Worm (Caenorhabditis elegans) whole organism, L1 larva: ENCODE results near the gene btbd-10.

ENCODE experiments used
- aha-1 ChIP-seq: fragments of 150-350 bp; optimal IDR thresholded peaks from 2 replicates; lab custom pipeline; 2014; ENCODE audit warnings: missing biosample characterization, missing genetic modification characterization
- alr-1 ChIP-seq: fragments of 200-800 bp; sonication (Bioruptor generic); optimal IDR thresholded peaks from 2 replicates; lab custom pipeline; 2018; ENCODE audit warnings: borderline replicate concordance, mild to moderate bottlenecking, missing genetic modification characterization, missing compliant biosample characterization
- aly-2 ChIP-seq: fragments of 150-350 bp; optimal IDR thresholded peaks from 2 replicates; lab custom pipeline; 2014; ENCODE audit warnings: missing biosample characterization, missing genetic modification characterization
- ama-1 ChIP-seq: fragments of 150-350 bp; optimal IDR thresholded peaks from 2 replicates; lab custom pipeline; 2014
- blmp-1 ChIP-seq: fragments of 150-350 bp; optimal IDR thresholded peaks from 2 replicates; lab custom pipeline; 2014; ENCODE audit warnings: missing biosample characterization, missing genetic modification characterization
- ceh-8 ChIP-seq: fragments of 200-800 bp; sonication (Bioruptor generic); optimal IDR thresholded peaks from 2 replicates; lab custom pipeline; 2018; ENCODE audit warnings: mild to moderate bottlenecking, missing genetic modification characterization, moderate library complexity, missing compliant biosample characterization
- ceh-82 ChIP-seq, 3 experiments: fragments of 150-350 bp in 1 of 3; sonication (generic microtip) in 2 of 3; optimal IDR thresholded peaks; 2 replicates each; lab custom pipeline; 2014 to 2017; ENCODE audit warnings: missing biosample characterization in 3 of 3, missing genetic modification characterization in 3 of 3
- ceh-88 ChIP-seq: fragments of 200-800 bp; sonication (Bioruptor generic); IDR thresholded peaks from 2 replicates; pipeline ENCODE4 v1.3.6; 2022; ENCODE audit warnings: missing genetic modification characterization, missing compliant biosample characterization
- ceh-90 ChIP-seq: sonication (generic microtip); optimal IDR thresholded peaks from 2 replicates; lab custom pipeline; 2016; ENCODE audit warnings: missing genetic modification characterization, missing compliant biosample characterization
- efl-1 ChIP-seq, 4 experiments: fragments of 150-350 bp; optimal IDR thresholded peaks in 3 of 4; peaks in 1 of 4; 1 replicate in 1 of 4; 2 replicates in 3 of 4; lab custom pipeline; 2014; ENCODE audit warnings: missing biosample characterization in 2 of 4, missing genetic modification characterization in 2 of 4, missing genetic modification reagents in 2 of 4
- efl-3 ChIP-seq: fragments of 200-800 bp; sonication (Bioruptor generic); optimal IDR thresholded peaks from 2 replicates; lab custom pipeline; 2018; ENCODE audit warnings: mild to moderate bottlenecking, missing genetic modification characterization, missing compliant biosample characterization
- egl-13 ChIP-seq: sonication (generic microtip); optimal IDR thresholded peaks from 2 replicates; lab custom pipeline; 2016; ENCODE audit warnings: missing genotype, missing genetic modification reagents, missing genetic modification characterization, missing compliant biosample characterization
- elt-2 ChIP-seq: sonication (generic microtip); optimal IDR thresholded peaks from 2 replicates; lab custom pipeline; 2016; ENCODE audit warnings: missing genetic modification characterization, mild to moderate bottlenecking, inconsistent platforms, missing compliant biosample characterization, missing genetic modification reagents
- elt-3 ChIP-seq, 6 experiments: fragments of 150-350 bp in 1 of 6; sonication (generic microtip); optimal IDR thresholded peaks; 2 replicates each; lab custom pipeline; 2017 to 2018; ENCODE audit warnings: missing biosample characterization in 6 of 6, missing genetic modification characterization in 6 of 6, inconsistent platforms in 1 of 6
- ets-5 ChIP-seq: fragments of 200-800 bp; sonication (Bioruptor generic); IDR thresholded peaks from 2 replicates; pipeline ENCODE4 v1.3.6; 2022; ENCODE audit warnings: missing genetic modification characterization, missing compliant biosample characterization
- fkh-4 ChIP-seq: sonication (generic microtip); optimal IDR thresholded peaks from 2 replicates; lab custom pipeline; 2016; ENCODE audit warnings: missing compliant biosample characterization, missing genetic modification characterization, borderline replicate concordance
- fkh-8 ChIP-seq: sonication (generic microtip); optimal IDR thresholded peaks from 2 replicates; lab custom pipeline; 2016; ENCODE audit warnings: mild to moderate bottlenecking, missing genetic modification characterization, missing compliant biosample characterization
- fos-1 ChIP-seq: fragments of 150-350 bp; optimal IDR thresholded peaks from 2 replicates; lab custom pipeline; 2014; ENCODE audit warnings: missing biosample characterization, missing genetic modification characterization
- grh-1 ChIP-seq: fragments of 200-800 bp; sonication (Bioruptor generic); IDR thresholded peaks from 2 replicates; pipeline ENCODE4 v1.3.6; 2022; ENCODE audit warnings: missing genetic modification reagents, missing genetic modification characterization, missing compliant biosample characterization
- hpl-2 ChIP-seq: fragments of 150-350 bp; optimal IDR thresholded peaks from 2 replicates; lab custom pipeline; 2014; ENCODE audit warnings: missing biosample characterization, missing genetic modification reagents, missing genetic modification characterization
- isw-1 ChIP-seq: fragments of 200-800 bp; sonication (Bioruptor generic); IDR thresholded peaks from 2 replicates; pipeline ENCODE4 v1.3.6; 2022; ENCODE audit warnings: missing genetic modification characterization, missing compliant biosample characterization
- jun-1 ChIP-seq: fragments of 150-350 bp; optimal IDR thresholded peaks from 2 replicates; lab custom pipeline; 2014; ENCODE audit warnings: missing biosample characterization, missing genetic modification reagents, missing genetic modification characterization
- lin-14 ChIP-seq: fragments of 200-800 bp; sonication (Bioruptor generic); optimal IDR thresholded peaks from 2 replicates; lab custom pipeline; 2018; ENCODE audit warnings: mild to moderate bottlenecking, missing genetic modification characterization, moderate library complexity, missing compliant biosample characterization
- lin-35 ChIP-seq, 2 experiments: fragments of 150-350 bp; optimal IDR thresholded peaks; 2 replicates each; lab custom pipeline; 2014; ENCODE audit warnings: missing biosample characterization in 2 of 2, missing genetic modification characterization in 2 of 2, missing genetic modification reagents in 2 of 2
- lin-39 ChIP-seq: fragments of 150-350 bp; optimal IDR thresholded peaks from 2 replicates; lab custom pipeline; 2014; ENCODE audit warnings: missing biosample characterization, missing genetic modification reagents, missing genetic modification characterization
- lsy-2 ChIP-seq, 2 experiments: fragments of 150-350 bp; optimal IDR thresholded peaks; 2 replicates each; lab custom pipeline; 2014; ENCODE audit warnings: missing biosample characterization in 2 of 2, missing genetic modification characterization in 2 of 2
- mab-9 ChIP-seq: fragments of 200-800 bp; sonication (Bioruptor generic); IDR thresholded peaks from 2 replicates; pipeline ENCODE4 v1.3.6; 2022; ENCODE audit warnings: missing genetic modification reagents, missing genetic modification characterization, missing compliant biosample characterization
- mdl-1 ChIP-seq, 2 experiments: fragments of 150-350 bp; optimal IDR thresholded peaks; 2 replicates each; lab custom pipeline; 2014 to 2017; ENCODE audit warnings: missing biosample characterization in 2 of 2, missing genetic modification characterization in 2 of 2, inconsistent platforms in 1 of 2
- nhr-19 ChIP-seq: fragments of 200-800 bp; sonication (Bioruptor generic); conservative IDR thresholded peaks from 2 replicates; pipeline ENCODE4 v1.3.6; 2022; ENCODE audit warnings: missing genetic modification characterization, missing compliant biosample characterization
- nhr-20 ChIP-seq: sonication (generic microtip); optimal IDR thresholded peaks from 2 replicates; lab custom pipeline; 2016; ENCODE audit warnings: mild to moderate bottlenecking, missing genetic modification characterization, missing compliant biosample characterization
- nhr-237 ChIP-seq: fragments of 150-350 bp; optimal IDR thresholded peaks from 2 replicates; lab custom pipeline; 2014; ENCODE audit warnings: missing biosample characterization, missing genetic modification characterization
- nhr-28 ChIP-seq: fragments of 150-350 bp; optimal IDR thresholded peaks from 2 replicates; lab custom pipeline; 2014; ENCODE audit warnings: missing biosample characterization, missing genetic modification characterization
- nhr-47 ChIP-seq: sonication (generic microtip); optimal IDR thresholded peaks from 2 replicates; lab custom pipeline; 2016; ENCODE audit warnings: mild to moderate bottlenecking, missing genetic modification characterization, moderate library complexity, missing compliant biosample characterization
- nhr-71 ChIP-seq: sonication (generic microtip); optimal IDR thresholded peaks from 2 replicates; lab custom pipeline; 2016; ENCODE audit warnings: mild to moderate bottlenecking, missing genetic modification characterization, moderate library complexity, missing compliant biosample characterization
- nhr-76 ChIP-seq: sonication (generic microtip); optimal IDR thresholded peaks from 2 replicates; lab custom pipeline; 2017; ENCODE audit warnings: missing biosample characterization, missing genetic modification characterization
- nhr-84 ChIP-seq: sonication (generic microtip); optimal IDR thresholded peaks from 2 replicates; lab custom pipeline; 2017; ENCODE audit warnings: missing biosample characterization, missing genetic modification characterization
- nhr-85 ChIP-seq: sonication (generic microtip); peaks from one replicate; lab custom pipeline; 2016; ENCODE audit warnings: missing genetic modification characterization, inconsistent platforms, missing compliant biosample characterization
- pqm-1 ChIP-seq: sonication (generic microtip); optimal IDR thresholded peaks from 3 replicates; lab custom pipeline; 2017; ENCODE audit warnings: missing biosample characterization, missing genetic modification characterization
- rnt-1 ChIP-seq: sonication (generic microtip); optimal IDR thresholded peaks from 2 replicates; lab custom pipeline; 2016; ENCODE audit warnings: mild to moderate bottlenecking, missing genetic modification characterization, moderate library complexity, missing compliant biosample characterization
- skn-1 ChIP-seq: fragments of 150-350 bp; optimal IDR thresholded peaks from 2 replicates; lab custom pipeline; 2014; ENCODE audit warnings: missing biosample characterization, missing genetic modification characterization
- snpc-4 ChIP-seq: fragments of 150-350 bp; optimal IDR thresholded peaks from 2 replicates; lab custom pipeline; 2014; ENCODE audit warnings: missing biosample characterization, missing genetic modification characterization
- snu-23 ChIP-seq: sonication (generic microtip); optimal IDR thresholded peaks from 2 replicates; lab custom pipeline; 2016; ENCODE audit warnings: missing genetic modification characterization, missing compliant biosample characterization
- sox-4 ChIP-seq: sonication (generic microtip); optimal IDR thresholded peaks from 2 replicates; lab custom pipeline; 2016; ENCODE audit warnings: missing genetic modification characterization, missing compliant biosample characterization
- sptf-1 ChIP-seq: fragments of 150-350 bp; optimal IDR thresholded peaks from 2 replicates; lab custom pipeline; 2014; ENCODE audit warnings: missing biosample characterization, missing genetic modification characterization
- tlp-1 ChIP-seq: fragments of 150-350 bp; optimal IDR thresholded peaks from 2 replicates; lab custom pipeline; 2014; ENCODE audit warnings: missing biosample characterization, missing genetic modification characterization
- unc-62 ChIP-seq: fragments of 150-350 bp; optimal IDR thresholded peaks from 2 replicates; lab custom pipeline; 2014; ENCODE audit warnings: missing biosample characterization, missing genetic modification reagents, missing genetic modification characterization
- unc-98 ChIP-seq: fragments of 200-800 bp; sonication (Bioruptor generic); IDR thresholded peaks from 2 replicates; pipeline ENCODE4 v1.3.6; 2022; ENCODE audit warnings: missing genetic modification characterization, missing compliant biosample characterization
- vab-15 ChIP-seq: sonication (generic microtip); optimal IDR thresholded peaks from 2 replicates; lab custom pipeline; 2017; ENCODE audit warnings: missing genotype, mild to moderate bottlenecking, missing genetic modification characterization, missing compliant biosample characterization
- xbp-1 ChIP-seq: sonication (generic microtip); optimal IDR thresholded peaks from 2 replicates; lab custom pipeline; 2016; ENCODE audit warnings: missing genetic modification characterization, missing compliant biosample characterization
- zip-4 ChIP-seq: fragments of 200-800 bp; sonication (Bioruptor generic); optimal IDR thresholded peaks from 2 replicates; lab custom pipeline; 2018; ENCODE audit warnings: mild to moderate bottlenecking, missing genetic modification characterization, moderate library complexity, missing compliant biosample characterization
- ztf-4 ChIP-seq: fragments of 150-350 bp; optimal IDR thresholded peaks from 2 replicates; lab custom pipeline; 2014; ENCODE audit warnings: missing biosample characterization, missing genetic modification characterization

The btbd-10 gene

ce11 chrII:4959719-4960118 is 54.9 kb downstream of the btbd-10 start, which contains the start of gene ulp-2 (continued):
- peak; percentile 12 for TF ChIP-seq snu-23 (GFP tag; lab: Kevin White, UChicago)
- peak; percentile 28 to 71 for TF ChIP-seq lin-35 (GFP tag; optimal IDR thresholded peaks at IDR 0.05; lab: Kevin White, UChicago)
- TF ChIP-seq nhr-47 (tag; lab: Kevin White, UChicago), result no peak
- no peak for TF ChIP-seq unc-98 (GFP tag; lab: Robert Waterston, UW)
- TF ChIP-seq fkh-4 (tag; lab: Kevin White, UChicago), result no peak
- TF ChIP-seq fos-1 (tag; lab: Kevin White, UChicago), result no peak
- TF ChIP-seq efl-3 (GFP tag; lab: Kevin White, UChicago), result no peak
- TF ChIP-seq ztf-4 (tag; lab: Kevin White, UChicago), result no peak
- TF ChIP-seq egl-13 (tag; lab: Kevin White, UChicago), result no peak
- TF ChIP-seq ama-1 (lab: Kevin White, UChicago), result no peak
- no peak for TF ChIP-seq pqm-1
- no peak for TF ChIP-seq sptf-1 (tag; lab: Kevin White, UChicago)
- TF ChIP-seq grh-1, result no peak
- no peak for TF ChIP-seq elt-2
- no peak for TF ChIP-seq ceh-90 (tag; lab: Kevin White, UChicago)
- no peak for TF ChIP-seq fkh-8 (tag; lab: Kevin White, UChicago)

DNA sequence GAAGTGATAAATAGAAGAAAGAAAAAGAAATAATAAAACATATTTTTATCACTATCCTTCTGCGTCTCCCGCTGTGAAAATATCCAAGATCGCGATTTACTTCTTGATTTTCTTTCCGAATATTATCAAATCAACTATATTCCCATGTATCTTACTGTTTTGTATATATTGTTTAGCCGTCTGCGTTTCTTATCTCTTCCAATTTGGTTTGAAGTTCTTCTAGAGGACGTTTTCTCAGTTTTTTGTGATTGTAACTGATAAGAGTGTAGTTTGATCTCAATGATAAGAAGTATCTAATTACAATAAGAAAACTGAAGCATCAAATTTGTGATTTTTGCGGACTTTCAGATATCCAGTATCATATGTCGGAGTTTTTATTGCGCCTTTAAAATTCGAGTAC is 55.9 kb downstream of the btbd-10 start:
- no peak for TF ChIP-seq jun-1 (tag; lab: Kevin White, UChicago)
- peak; percentile 44 for TF ChIP-seq nhr-20 (tag; lab: Kevin White, UChicago)
- no peak for TF ChIP-seq ztf-4 (tag; lab: Kevin White, UChicago)
- TF ChIP-seq fkh-8 (tag; lab: Kevin White, UChicago), result no peak
- TF ChIP-seq sox-4, result no peak
- TF ChIP-seq nhr-28 (tag; lab: Kevin White, UChicago), result no peak
- no peak for TF ChIP-seq fkh-4 (tag; lab: Kevin White, UChicago)
- no peak for TF ChIP-seq egl-13 (tag; lab: Kevin White, UChicago)
- TF ChIP-seq ceh-90 (tag; lab: Kevin White, UChicago), result no peak
- TF ChIP-seq nhr-76, result no peak
- TF ChIP-seq lin-14 (GFP tag; lab: Kevin White, UChicago), result peak; percentile 45
- no peak for TF ChIP-seq ceh-88
- TF ChIP-seq pqm-1, result no peak
- peak; percentile 9 for TF ChIP-seq snu-23 (GFP tag; lab: Kevin White, UChicago)
- TF ChIP-seq mdl-1 (tag; optimal IDR thresholded peaks at IDR 0.05; lab: Kevin White, UChicago), result no peak
- no peak for TF ChIP-seq lin-39 (tag; lab: Kevin White, UChicago)
- peak; percentile 74 for TF ChIP-seq nhr-85 (tag; lab: Kevin White, UChicago)
- peak in 1 of 2 experiments; percentile 16 for TF ChIP-seq lsy-2 (tag; optimal IDR thresholded peaks at IDR 0.05; lab: Kevin White, UChicago)
- no peak for TF ChIP-seq rnt-1 (tag; lab: Kevin White, UChicago)
- no peak for TF ChIP-seq aha-1 (tag; lab: Kevin White, UChicago)
- TF ChIP-seq aly-2, result no peak
- no peak for TF ChIP-seq xbp-1 (tag; lab: Kevin White, UChicago)
- TF ChIP-seq hpl-2 (GFP tag; lab: Kevin White, UChicago), result no peak
- TF ChIP-seq nhr-19 (GFP tag; lab: Robert Waterston, UW), result no peak
- TF ChIP-seq elt-2, result peak; percentile 67
- TF ChIP-seq unc-62 (GFP tag; lab: Kevin White, UChicago), result no peak
- no peak for TF ChIP-seq ceh-8
- no peak for TF ChIP-seq nhr-237 (tag; lab: Kevin White, UChicago)
- TF ChIP-seq tlp-1 (tag; lab: Kevin White, UChicago), result no peak
- no peak for TF ChIP-seq nhr-84
- TF ChIP-seq blmp-1 (tag; lab: Kevin White, UChicago), result peak; percentile 31
- no peak for TF ChIP-seq efl-1 (optimal IDR thresholded peaks at IDR 0.05; lab: Kevin White, UChicago)
- no peak for TF ChIP-seq efl-1 (GFP tag; optimal IDR thresholded peaks at IDR 0.05 in 1 of 2; lab: Kevin White, UChicago)
- TF ChIP-seq snpc-4 (tag; lab: Kevin White, UChicago), result no peak
- no peak for TF ChIP-seq skn-1 (tag; lab: Kevin White, UChicago)
- no peak for TF ChIP-seq nhr-71 (tag; lab: Kevin White, UChicago)
- no peak for TF ChIP-seq ets-5 (GFP tag; lab: Robert Waterston, UW)
- TF ChIP-seq mab-9 (GFP tag; lab: Robert Waterston, UW), result no peak
- no peak for TF ChIP-seq vab-15 (tag; lab: Kevin White, UChicago)
- TF ChIP-seq ceh-82 (tag; optimal IDR thresholded peaks at IDR 0.05; lab: Kevin White, UChicago), result no peak
- no peak for TF ChIP-seq isw-1 (GFP tag; lab: Robert Waterston, UW)
- TF ChIP-seq alr-1 (tag; lab: Kevin White, UChicago), result no peak
- TF ChIP-seq zip-4 (GFP tag; lab: Kevin White, UChicago), result no peak
- TF ChIP-seq elt-3 (tag; optimal IDR thresholded peaks at IDR 0.05; lab: Kevin White, UChicago), result peak in 1 of 6 experiments; percentile 63
